Fruit fly (Drosophila melanogaster) whole organism, embryonic: Measurements from ENCODE around the gene CG8960.

Experiments used
- Aef1 ChIP-seq: fragments of 200-800 bp; sonication (Bioruptor generic); IDR thresholded peaks from 3 replicates; pipeline ENCODE4 v1.3.6; 2022; ENCODE audit warnings: missing biosample characterization, missing genetic modification characterization
- Antp ChIP-seq: fragments of 200-800 bp; sonication (Bioruptor generic); optimal IDR thresholded peaks from 3 replicates; lab custom pipeline; 2016; ENCODE audit warnings: missing biosample characterization, missing genetic modification characterization
- B-H1 ChIP-seq: fragments of 200-800 bp; sonication (Bioruptor generic); IDR thresholded peaks from 3 replicates; pipeline ENCODE4 v1.3.6; 2022; ENCODE audit warnings: missing biosample characterization, missing genetic modification characterization
- Bdp1 ChIP-seq: fragments of 200-800 bp; sonication (Bioruptor generic); optimal IDR thresholded peaks from 3 replicates; lab custom pipeline; 2016; ENCODE audit warnings: missing biosample characterization, missing genetic modification characterization
- CG10147 ChIP-seq: fragments of 200-800 bp; sonication (Bioruptor generic); optimal IDR thresholded peaks from 2 replicates; lab custom pipeline; 2019; ENCODE audit warnings: missing biosample characterization, mild to moderate bottlenecking, missing genetic modification characterization, moderate library complexity
- CG10543 ChIP-seq: fragments of 200-800 bp; sonication (Bioruptor generic); optimal IDR thresholded peaks from 3 replicates; lab custom pipeline; 2017; ENCODE audit warnings: missing biosample characterization, mild to moderate bottlenecking, missing genetic modification characterization, moderate library complexity
- CG11723 ChIP-seq: fragments of 200-800 bp; sonication (Bioruptor generic); optimal IDR thresholded peaks from 2 replicates; lab custom pipeline; 2017; ENCODE audit warnings: missing biosample characterization, mild to moderate bottlenecking, missing genetic modification characterization
- CG13296 ChIP-seq: fragments of 200-800 bp; sonication (Bioruptor generic); optimal IDR thresholded peaks from 3 replicates; lab custom pipeline; 2018; ENCODE audit warnings: missing biosample characterization, mild to moderate bottlenecking, missing genetic modification characterization
- CG15011 ChIP-seq: fragments of 200-800 bp; sonication (Bioruptor generic); optimal IDR thresholded peaks from 3 replicates; lab custom pipeline; 2018; ENCODE audit warnings: missing biosample characterization, mild to moderate bottlenecking, missing genetic modification characterization
- CG15269 ChIP-seq: fragments of 200-800 bp; sonication (Bioruptor generic); optimal IDR thresholded peaks from 2 replicates; lab custom pipeline; 2018; ENCODE audit warnings: missing biosample characterization, mild to moderate bottlenecking, missing genetic modification characterization, moderate library complexity
- CG16863 ChIP-seq: fragments of 200-800 bp; sonication (Bioruptor generic); optimal IDR thresholded peaks from 3 replicates; lab custom pipeline; 2016; ENCODE audit warnings: missing biosample characterization, missing genetic modification characterization
- CG2202 ChIP-seq: fragments of 200-800 bp; sonication (Bioruptor generic); optimal IDR thresholded peaks from 2 replicates; lab custom pipeline; 2018; ENCODE audit warnings: missing biosample characterization, mild to moderate bottlenecking, missing genetic modification characterization
- CG34376 ChIP-seq: fragments of 200-800 bp; sonication (Bioruptor generic); optimal IDR thresholded peaks from 2 replicates; lab custom pipeline; 2018; ENCODE audit warnings: missing biosample characterization, mild to moderate bottlenecking, missing genetic modification characterization
- CG3838 ChIP-seq: fragments of 200-800 bp; sonication (Bioruptor generic); optimal IDR thresholded peaks from 3 replicates; lab custom pipeline; 2016; ENCODE audit warnings: missing biosample characterization, missing genetic modification characterization
- CG6854 ChIP-seq: fragments of 200-800 bp; sonication (Bioruptor generic); optimal IDR thresholded peaks from 3 replicates; lab custom pipeline; 2017; ENCODE audit warnings: missing biosample characterization, mild to moderate bottlenecking, missing genetic modification characterization
- CG7786 ChIP-seq: fragments of 200-800 bp; sonication (Bioruptor generic); optimal IDR thresholded peaks from 2 replicates; lab custom pipeline; 2016; ENCODE audit warnings: missing biosample characterization, missing genetic modification characterization
- CG8290 ChIP-seq, 3 experiments: fragments of 200-800 bp; sonication (Bioruptor generic); optimal IDR thresholded peaks; 2 replicates each; lab custom pipeline; 2016 to 2019; ENCODE audit warnings: missing biosample characterization in 3 of 3, missing genetic modification characterization in 3 of 3, mild to moderate bottlenecking in 2 of 3, moderate library complexity in 1 of 3
- Camta ChIP-seq: fragments of 200-800 bp; sonication (Bioruptor generic); optimal IDR thresholded peaks from 2 replicates; lab custom pipeline; 2016; ENCODE audit warnings: missing biosample characterization, missing genetic modification characterization
- Deaf1 ChIP-seq: fragments of 200-800 bp; optimal IDR thresholded peaks from 3 replicates; lab custom pipeline; 2019; ENCODE audit warnings: missing biosample characterization, mild to moderate bottlenecking, missing genetic modification characterization, moderate library complexity
- Dip2 ChIP-seq: fragments of 200-800 bp; sonication (Bioruptor generic); IDR thresholded peaks from 2 replicates; pipeline ENCODE4 v1.3.6; 2022; ENCODE audit warnings: missing biosample characterization, missing genetic modification characterization
- Doc3 ChIP-seq: fragments of 200-800 bp; sonication (Bioruptor generic); IDR thresholded peaks from 3 replicates; pipeline ENCODE4 v1.3.6; 2022; ENCODE audit warnings: missing biosample characterization, missing genetic modification characterization; ENCODE audit not compliant: partially characterized antibody
- Gug ChIP-seq: fragments of 200-800 bp; sonication (Bioruptor generic); IDR thresholded peaks from 4 replicates; pipeline ENCODE4 v1.3.6; 2022; ENCODE audit warnings: missing biosample characterization, missing genetic modification characterization
- HHEX ChIP-seq: fragments of 200-800 bp; sonication (Bioruptor generic); optimal IDR thresholded peaks from 3 replicates; lab custom pipeline; 2017; ENCODE audit warnings: missing biosample characterization, mild to moderate bottlenecking, missing genetic modification characterization, missing genetic modification reagents
- Hmr ChIP-seq: fragments of 200-800 bp; sonication (Bioruptor generic); optimal IDR thresholded peaks from 3 replicates; lab custom pipeline; 2017; ENCODE audit warnings: mild to moderate bottlenecking, missing biosample characterization, missing genetic modification reagents, missing genetic modification characterization
- Hmx ChIP-seq: fragments of 200-800 bp; sonication (Bioruptor generic); optimal IDR thresholded peaks from 2 replicates; lab custom pipeline; 2016; ENCODE audit warnings: missing biosample characterization, missing genetic modification characterization
- Lim3 ChIP-seq: fragments of 200-800 bp; sonication (Bioruptor generic); IDR thresholded peaks from 2 replicates; pipeline ENCODE4 v1.3.6; 2022; ENCODE audit warnings: missing biosample characterization, missing genetic modification characterization
- MTF-1 ChIP-seq: fragments of 200-800 bp; sonication (Bioruptor generic); optimal IDR thresholded peaks from 2 replicates; lab custom pipeline; 2018; ENCODE audit warnings: missing biosample characterization, mild to moderate bottlenecking, missing genetic modification characterization, borderline replicate concordance
- Nf-YC ChIP-seq: fragments of 200-800 bp; optimal IDR thresholded peaks from 3 replicates; lab custom pipeline; 2019; ENCODE audit warnings: missing biosample characterization, mild to moderate bottlenecking, missing genetic modification characterization, moderate library complexity
- Sry-δ ChIP-seq: fragments of 200-800 bp; sonication (Bioruptor generic); optimal IDR thresholded peaks from 2 replicates; lab custom pipeline; 2016; ENCODE audit warnings: missing biosample characterization, missing genetic modification characterization
- Ssrp ChIP-seq: fragments of 200-800 bp; sonication (Bioruptor generic); optimal IDR thresholded peaks from 2 replicates; lab custom pipeline; 2018; ENCODE audit warnings: missing biosample characterization, mild to moderate bottlenecking, missing genetic modification characterization, moderate library complexity
- Xrp1 ChIP-seq: fragments of 200-800 bp; sonication (Bioruptor generic); IDR thresholded peaks from 2 replicates; pipeline ENCODE4 v1.3.6; 2022; ENCODE audit warnings: missing biosample characterization, missing genetic modification characterization
- ab ChIP-seq: fragments of 200-800 bp; sonication (Bioruptor generic); optimal IDR thresholded peaks from 2 replicates; lab custom pipeline; 2016; ENCODE audit warnings: missing biosample characterization, missing genetic modification characterization
- ash1 ChIP-seq: fragments of 200-800 bp; sonication (Bioruptor generic); optimal IDR thresholded peaks from 2 replicates; lab custom pipeline; 2018; ENCODE audit warnings: missing biosample characterization, mild to moderate bottlenecking, missing genetic modification characterization
- bbx ChIP-seq: fragments of 200-800 bp; sonication (Bioruptor generic); IDR thresholded peaks from 2 replicates; pipeline ENCODE4 v1.3.6; 2022; ENCODE audit warnings: missing biosample characterization, missing genetic modification characterization; ENCODE audit not compliant: partially characterized antibody
- bowl ChIP-seq: fragments of 200-800 bp; sonication (Bioruptor generic); IDR thresholded peaks from 2 replicates; pipeline ENCODE4 v1.3.6; 2022; ENCODE audit warnings: missing biosample characterization, missing genetic modification characterization
- br ChIP-seq: fragments of >200 bp; optimal IDR thresholded peaks from 2 replicates; lab custom pipeline; 2017
- caup ChIP-seq: fragments of 200-800 bp; sonication (Bioruptor generic); optimal IDR thresholded peaks from 3 replicates; lab custom pipeline; 2017; ENCODE audit warnings: missing biosample characterization, mild to moderate bottlenecking, missing genetic modification characterization, moderate library complexity; ENCODE audit not compliant: severe bottlenecking
- emc ChIP-seq: fragments of 200-800 bp; sonication (Bioruptor generic); optimal IDR thresholded peaks from 2 replicates; lab custom pipeline; 2016; ENCODE audit warnings: missing biosample characterization, missing genetic modification characterization
- fd3F ChIP-seq: fragments of 200-800 bp; sonication (Bioruptor generic); optimal IDR thresholded peaks from 2 replicates; lab custom pipeline; 2018; ENCODE audit warnings: missing biosample characterization, mild to moderate bottlenecking, missing genetic modification characterization, moderate library complexity
- gcm ChIP-seq: fragments of 200-800 bp; sonication (Bioruptor generic); optimal IDR thresholded peaks from 2 replicates; lab custom pipeline; 2019; ENCODE audit warnings: missing biosample characterization, mild to moderate bottlenecking, missing genetic modification characterization, moderate library complexity
- gt ChIP-seq: fragments of 200-800 bp; sonication (Bioruptor generic); IDR thresholded peaks from 2 replicates; pipeline ENCODE4 v1.3.6; 2022; ENCODE audit warnings: missing biosample characterization, missing genetic modification characterization
- klu ChIP-seq: fragments of 200-800 bp; sonication (Bioruptor generic); IDR thresholded peaks from 2 replicates; pipeline ENCODE4 v1.3.6; 2022; ENCODE audit warnings: missing biosample characterization, missing genetic modification characterization
- knrl ChIP-seq: fragments of 200-800 bp; sonication (Bioruptor generic); IDR thresholded peaks from 3 replicates; pipeline ENCODE4 v1.3.6; 2022; ENCODE audit warnings: missing biosample characterization, missing genetic modification characterization; ENCODE audit not compliant: partially characterized antibody
- luna ChIP-seq: fragments of 200-800 bp; sonication (Bioruptor generic); optimal IDR thresholded peaks from 2 replicates; lab custom pipeline; 2016; ENCODE audit warnings: missing biosample characterization, missing genetic modification characterization
- scrt ChIP-seq: fragments of 200-800 bp; sonication (Bioruptor generic); optimal IDR thresholded peaks from 2 replicates; lab custom pipeline; 2018; ENCODE audit warnings: missing biosample characterization, mild to moderate bottlenecking, missing genetic modification characterization, moderate library complexity
- sima ChIP-seq: fragments of 200-800 bp; sonication (Bioruptor generic); optimal IDR thresholded peaks from 2 replicates; lab custom pipeline; 2016; ENCODE audit warnings: missing biosample characterization, missing genetic modification characterization
- trh ChIP-seq: fragments of 200-800 bp; sonication (Bioruptor generic); optimal IDR thresholded peaks from 2 replicates; lab custom pipeline; 2016; ENCODE audit warnings: missing biosample characterization, missing genetic modification characterization
- wdn ChIP-seq: fragments of 200-800 bp; sonication (Bioruptor generic); IDR thresholded peaks from 2 replicates; pipeline ENCODE4 v1.3.6; 2022; ENCODE audit warnings: missing biosample characterization, missing genetic modification characterization
- z ChIP-seq: fragments of 200-800 bp; sonication (Bioruptor generic); IDR thresholded peaks from 3 replicates; pipeline ENCODE4 v1.3.6; 2022; ENCODE audit warnings: missing biosample characterization, missing genetic modification characterization
- zen ChIP-seq: fragments of 200-800 bp; sonication (Bioruptor generic); optimal IDR thresholded peaks from 3 replicates; lab custom pipeline; 2018; ENCODE audit warnings: missing biosample characterization, mild to moderate bottlenecking, missing genetic modification characterization, moderate library complexity

CG8960 gene

dm6 chr3L:2158689-2159310 is 38.0 kb upstream of the CG8960 start (continued):
- TF ChIP-seq HHEX (no peak), Aef1 (GFP tag; lab: Robert Waterston, UW) (no peak), bowl (no peak), Hmx (GFP tag; lab: Kevin White, UChicago) (no peak), Deaf1 (tag; lab: Kevin White, UChicago) (peak; percentile 8), caup (GFP tag; lab: Kevin White, UChicago) (no peak), Xrp1 (GFP tag; lab: Robert Waterston, UW) (peak; percentile 78), Ssrp (tag; lab: Kevin White, UChicago) (peak; percentile 55), scrt (GFP tag; lab: Kevin White, UChicago) (no peak), Gug (GFP tag; lab: Robert Waterston, UW) (no peak), CG11723 (peak; percentile 10), CG6854 (GFP tag; lab: Kevin White, UChicago) (no peak), sima (GFP tag; lab: Kevin White, UChicago) (no peak), CG13296 (no peak), CG10147 (GFP tag; lab: Kevin White, UChicago) (no peak), fd3F (GFP tag; lab: Kevin White, UChicago) (no peak), wdn (GFP tag; lab: Robert Waterston, UW) (no peak), CG3838 (GFP tag; lab: Kevin White, UChicago) (no peak), klu (GFP tag; lab: Robert Waterston, UW) (no peak), ash1 (GFP tag; lab: Kevin White, UChicago) (no peak), z (0 out of 3 replicates have a peak, but pooled peaks have one; percentile 48), br (lab: Kevin White, UChicago) (no peak), Lim3 (no peak), Bdp1 (GFP tag; lab: Kevin White, UChicago) (no peak), Hmr (GFP tag; lab: Kevin White, UChicago) (no peak), ab (no peak), zen (tag; lab: Kevin White, UChicago) (peak; percentile 36), Dip2 (no peak), MTF-1 (no peak), knrl (GFP tag; lab: Robert Waterston, UW) (no peak), CG2202 (peak; percentile 38), CG8290 (GFP tag; optimal IDR thresholded peaks at IDR 0.05; lab: Kevin White, UChicago) (peak; percentile 28), CG8290 (tag; optimal IDR thresholded peaks at IDR 0.05; lab: Kevin White, UChicago) (no peak), Sry-δ (no peak), trh (GFP tag; lab: Kevin White, UChicago) (no peak), bbx (GFP tag; lab: Robert Waterston, UW) (no peak), gt (GFP tag; lab: Robert Waterston, UW) (no peak), CG10543 (no peak), CG15269 (tag; lab: Kevin White, UChicago) (no peak), CG34376 (GFP tag; lab: Kevin White, UChicago) (no peak), Camta (GFP tag; lab: Kevin White, UChicago) (peak; percentile 11), gcm (peak; percentile 83), CG16863 (peak; percentile 19), Doc3 (GFP tag; lab: Robert Waterston, UW) (no peak), luna (GFP tag; lab: Kevin White, UChicago) (no peak), Nf-YC (tag; lab: Kevin White, UChicago) (no peak), emc (GFP tag; lab: Kevin White, UChicago) (no peak), B-H1 (GFP tag; lab: Robert Waterston, UW) (no peak), Antp (no peak), CG7786 (no peak), CG15011 (GFP tag; lab: Kevin White, UChicago) (no peak)
